Fruit fly (Drosophila melanogaster): ENCODE data around the gene Rb97D.

Gene Rb97D

dm6 chr3R:26906711-26907510, 31.4 kb upstream of the Rb97D start:
- TF ChIP-seq HLH106 (tag; optimal IDR thresholded peaks at IDR 0.05): no peak
- TF ChIP-seq h (GFP tag; optimal IDR thresholded peaks at IDR 0.05): no peak
- no peak for TF ChIP-seq OdsH (GFP tag; optimal IDR thresholded peaks at IDR 0.05)
- no peak for TF ChIP-seq Jra (GFP tag; optimal IDR thresholded peaks at IDR 0.05)
- no peak for TF ChIP-seq GATAd (GFP tag; optimal IDR thresholded peaks at IDR 0.05)
- no peak for TF ChIP-seq lola (GFP tag; optimal IDR thresholded peaks at IDR 0.05)
- TF ChIP-seq usp (GFP tag; optimal IDR thresholded peaks at IDR 0.05): no peak
- TF ChIP-seq Sp1 (GFP tag; optimal IDR thresholded peaks at IDR 0.05): no peak

- TF ChIP-seq woc (GFP tag; optimal IDR thresholded peaks at IDR 0.05) (no peak), fru (GFP tag; optimal IDR thresholded peaks at IDR 0.05) (no peak), dl (GFP tag; optimal IDR thresholded peaks at IDR 0.05; ENCODE audit: insufficient read depth in 1 of 2, partially characterized antibody in 2 of 2) (no peak), psq (GFP tag; optimal IDR thresholded peaks at IDR 0.05) (no peak), lola (GFP tag; optimal IDR thresholded peaks at IDR 0.05) (no peak), dmrt93B (GFP tag; optimal IDR thresholded peaks at IDR 0.05) (no peak), Dfd (GFP tag; optimal IDR thresholded peaks at IDR 0.05) (no peak), brk (GFP tag; optimal IDR thresholded peaks at IDR 0.05) (no peak), pan (optimal IDR thresholded peaks at IDR 0.05) (no peak)
Measured at dm6 chr3R:26906034-26906433, 30.5 kb upstream of the Rb97D start.

- TF ChIP-seq Vsx2 (GFP tag; optimal IDR thresholded peaks at IDR 0.05; ENCODE audit: partially characterized antibody) (no peak), woc (GFP tag; optimal IDR thresholded peaks at IDR 0.05) (peak; percentile 4), rgr (GFP tag; optimal IDR thresholded peaks at IDR 0.05) (peak; percentile 30), foxo (GFP tag; optimal IDR thresholded peaks at IDR 0.05) (peak in 1 of 2 experiments; percentile 33)
Measured at dm6 chr3R:26899982-26900381, 24.4 kb upstream of the Rb97D start.

- TF ChIP-seq GATAd (GFP tag; optimal IDR thresholded peaks at IDR 0.05) (no peak), tai (GFP tag; optimal IDR thresholded peaks at IDR 0.05) (no peak), foxo (GFP tag; optimal IDR thresholded peaks at IDR 0.05) (no peak), pan (optimal IDR thresholded peaks at IDR 0.05) (no peak), brk (GFP tag; optimal IDR thresholded peaks at IDR 0.05) (no peak), Rel (GFP tag; optimal IDR thresholded peaks at IDR 0.05) (no peak), Rel (tag; optimal IDR thresholded peaks at IDR 0.05) (no peak), h (GFP tag; optimal IDR thresholded peaks at IDR 0.05) (no peak), Hr83 (GFP tag; optimal IDR thresholded peaks at IDR 0.05; ENCODE audit: poor library complexity, severe bottlenecking) (no peak), Jra (GFP tag; optimal IDR thresholded peaks at IDR 0.05) (no peak), CrebA (GFP tag; optimal IDR thresholded peaks at IDR 0.05; ENCODE audit: borderline replicate concordance) (no peak), Mio (GFP tag; optimal IDR thresholded peaks at IDR 0.05) (no peak)
Measured at dm6 chr3R:26897302-26897701, 21.8 kb upstream of the Rb97D start.

dm6 chr3R:26896260-26896659, 20.7 kb upstream of the Rb97D start:
- TF ChIP-seq Vsx2 (GFP tag; optimal IDR thresholded peaks at IDR 0.05; ENCODE audit: partially characterized antibody): no peak

dm6 chr3R:26893621-26894316, 18.2 kb upstream of the Rb97D start:
- TF ChIP-seq h (GFP tag; optimal IDR thresholded peaks at IDR 0.05): no peak
- TF ChIP-seq brk (GFP tag; optimal IDR thresholded peaks at IDR 0.05): no peak
- no peak for TF ChIP-seq Hr83 (GFP tag; optimal IDR thresholded peaks at IDR 0.05; ENCODE audit: poor library complexity, severe bottlenecking)
- TF ChIP-seq Hr78 (GFP tag; optimal IDR thresholded peaks at IDR 0.05): no peak
- TF ChIP-seq woc (GFP tag; optimal IDR thresholded peaks at IDR 0.05): peak; percentile 22
- no peak for TF ChIP-seq Dfd (GFP tag; optimal IDR thresholded peaks at IDR 0.05)
- TF ChIP-seq dsf (GFP tag; optimal IDR thresholded peaks at IDR 0.05; ENCODE audit: borderline replicate concordance): no peak
- no peak for TF ChIP-seq CG9705 (GFP tag; optimal IDR thresholded peaks at IDR 0.05)
- no peak for TF ChIP-seq GATAd (GFP tag; optimal IDR thresholded peaks at IDR 0.05)
- no peak for TF ChIP-seq Jra (GFP tag; optimal IDR thresholded peaks at IDR 0.05)
- no peak for TF ChIP-seq pan (optimal IDR thresholded peaks at IDR 0.05)
- no peak for TF ChIP-seq sv (GFP tag; optimal IDR thresholded peaks at IDR 0.05)
- TF ChIP-seq Myc (optimal IDR thresholded peaks at IDR 0.05): no peak
- peak; percentile 36 for TF ChIP-seq OdsH (GFP tag; optimal IDR thresholded peaks at IDR 0.05)
- no peak for TF ChIP-seq Mio (GFP tag; optimal IDR thresholded peaks at IDR 0.05)
- TF ChIP-seq Dif (GFP tag; optimal IDR thresholded peaks at IDR 0.05; ENCODE audit: partially characterized antibody): no peak
- no peak for TF ChIP-seq N (GFP tag; optimal IDR thresholded peaks at IDR 0.05)
- TF ChIP-seq jim (GFP tag; optimal IDR thresholded peaks at IDR 0.05): no peak
- TF ChIP-seq fru (GFP tag; optimal IDR thresholded peaks at IDR 0.05): peak; percentile 41
- no peak for TF ChIP-seq Rel (GFP tag; optimal IDR thresholded peaks at IDR 0.05)
- TF ChIP-seq Rel (tag; optimal IDR thresholded peaks at IDR 0.05): no peak
- TF ChIP-seq usp (GFP tag; optimal IDR thresholded peaks at IDR 0.05): no peak
- peak; percentile 34 for TF ChIP-seq psq (GFP tag; optimal IDR thresholded peaks at IDR 0.05)
- no peak for TF ChIP-seq dmrt93B (GFP tag; optimal IDR thresholded peaks at IDR 0.05)
- no peak for TF ChIP-seq dl (GFP tag; optimal IDR thresholded peaks at IDR 0.05; ENCODE audit: insufficient read depth in 1 of 2, partially characterized antibody in 2 of 2)
- no peak for TF ChIP-seq Hnf4 (GFP tag; optimal IDR thresholded peaks at IDR 0.05)
- peak; percentile 13 for TF ChIP-seq HLH106 (tag; optimal IDR thresholded peaks at IDR 0.05)
- peak; percentile 29 for TF ChIP-seq br (GFP tag; optimal IDR thresholded peaks at IDR 0.05)
